Fruit fly (Drosophila melanogaster) whole organism, embryonic: ENCODE data around the gene Kal1.

ENCODE experiments used
- CG11456 ChIP-seq: fragments of 200-800 bp; sonication (Bioruptor generic); IDR thresholded peaks from 3 replicates; pipeline ENCODE4 v1.3.6; 2022; ENCODE audit warnings: missing biosample characterization, missing genetic modification characterization
- CG12219 ChIP-seq: fragments of 200-800 bp; sonication (Bioruptor generic); optimal IDR thresholded peaks from 3 replicates; lab custom pipeline; 2018; ENCODE audit warnings: missing biosample characterization, mild to moderate bottlenecking, missing genetic modification characterization
- CG14050 ChIP-seq: fragments of 200-800 bp; sonication (Bioruptor generic); IDR thresholded peaks from 3 replicates; pipeline ENCODE4 v1.3.6; 2022; ENCODE audit warnings: missing biosample characterization, missing genetic modification characterization
- CG17186 ChIP-seq: fragments of 200-800 bp; sonication (Bioruptor generic); optimal IDR thresholded peaks from 3 replicates; lab custom pipeline; 2017; ENCODE audit warnings: missing biosample characterization, missing genetic modification reagents, missing genetic modification characterization
- CG17328 ChIP-seq: fragments of 200-800 bp; sonication (Bioruptor generic); IDR thresholded peaks from 2 replicates; pipeline ENCODE4 v1.3.6; 2022; ENCODE audit warnings: missing biosample characterization, missing genetic modification characterization
- CG17829 ChIP-seq: fragments of 200-800 bp; optimal IDR thresholded peaks from 2 replicates; lab custom pipeline; 2019; ENCODE audit warnings: missing biosample characterization, mild to moderate bottlenecking, missing genetic modification characterization, moderate library complexity
- CG18599 ChIP-seq: fragments of 200-800 bp; sonication (Bioruptor generic); optimal IDR thresholded peaks from 3 replicates; lab custom pipeline; 2017; ENCODE audit warnings: missing biosample characterization, missing genetic modification characterization, mild to moderate bottlenecking, moderate library complexity, missing genetic modification reagents
- CG18619 ChIP-seq: fragments of 200-800 bp; sonication (Bioruptor generic); optimal IDR thresholded peaks from 3 replicates; lab custom pipeline; 2017; ENCODE audit warnings: missing biosample characterization, mild to moderate bottlenecking, missing genetic modification characterization
- CG2120 ChIP-seq: fragments of 200-800 bp; sonication (Bioruptor generic); optimal IDR thresholded peaks from 3 replicates; lab custom pipeline; 2016; ENCODE audit warnings: missing biosample characterization, missing genetic modification characterization
- CG31224 ChIP-seq: fragments of 200-800 bp; sonication (Bioruptor generic); IDR thresholded peaks from 2 replicates; pipeline ENCODE4 v1.3.6; 2022; ENCODE audit warnings: missing biosample characterization, missing genetic modification characterization
- CG33557 ChIP-seq: fragments of 200-800 bp; sonication (Bioruptor generic); optimal IDR thresholded peaks from 2 replicates; lab custom pipeline; 2019; ENCODE audit warnings: missing biosample characterization, mild to moderate bottlenecking, missing genetic modification characterization, moderate library complexity
- CG3847 ChIP-seq: fragments of 200-800 bp; sonication (Bioruptor generic); IDR thresholded peaks from 2 replicates; pipeline ENCODE4 v1.3.6; 2022; ENCODE audit warnings: missing biosample characterization, missing genetic modification characterization
- CG4282 ChIP-seq: fragments of 200-800 bp; sonication (Bioruptor generic); optimal IDR thresholded peaks from 2 replicates; lab custom pipeline; 2016; ENCODE audit warnings: missing biosample characterization, missing genetic modification characterization
- CG4328 ChIP-seq: fragments of 200-800 bp; sonication (Bioruptor generic); optimal IDR thresholded peaks from 3 replicates; lab custom pipeline; 2017; ENCODE audit warnings: missing biosample characterization, missing genetic modification reagents, missing genetic modification characterization
- CG6272 ChIP-seq: fragments of 200-800 bp; sonication (Bioruptor generic); IDR thresholded peaks from 2 replicates; pipeline ENCODE4 v1.3.6; 2022; ENCODE audit warnings: missing biosample characterization, missing genetic modification characterization
- CG7271 ChIP-seq: fragments of 200-800 bp; sonication (Bioruptor generic); optimal IDR thresholded peaks from 2 replicates; lab custom pipeline; 2018; ENCODE audit warnings: missing biosample characterization, mild to moderate bottlenecking, missing genetic modification characterization, moderate library complexity
- CG7963 ChIP-seq: fragments of 200-800 bp; sonication (Bioruptor generic); IDR thresholded peaks from 3 replicates; pipeline ENCODE4 v1.3.6; 2022; ENCODE audit warnings: missing biosample characterization, missing genetic modification characterization; ENCODE audit not compliant: partially characterized antibody
- CG9609 ChIP-seq: fragments of 200-800 bp; sonication (Bioruptor generic); optimal IDR thresholded peaks from 3 replicates; lab custom pipeline; 2016; ENCODE audit warnings: missing biosample characterization, missing genetic modification characterization
- D ChIP-seq, 2 experiments: fragments of 200-800 bp in 1 of 2; fragments of >200 bp in 1 of 2; sonication (Bioruptor generic) in 1 of 2; optimal IDR thresholded peaks; 2 replicates in 1 of 2; 3 replicates in 1 of 2; lab custom pipeline; 2017; ENCODE audit warnings: mild to moderate bottlenecking in 1 of 2, missing biosample characterization in 1 of 2, missing genetic modification characterization in 1 of 2, missing genetic modification reagents in 1 of 2
- GATAe ChIP-seq: fragments of 200-800 bp; sonication (Bioruptor generic); conservative IDR thresholded peaks from 2 replicates; pipeline ENCODE4 v1.3.6; 2022; ENCODE audit warnings: missing biosample characterization, missing genetic modification characterization
- Gug ChIP-seq: fragments of 200-800 bp; sonication (Bioruptor generic); IDR thresholded peaks from 4 replicates; pipeline ENCODE4 v1.3.6; 2022; ENCODE audit warnings: missing biosample characterization, missing genetic modification characterization
- H15 ChIP-seq: fragments of 200-800 bp; sonication (Bioruptor generic); IDR thresholded peaks from 3 replicates; pipeline ENCODE4 v1.3.6; 2022; ENCODE audit warnings: missing biosample characterization, missing genetic modification characterization
- Hr3 ChIP-seq: fragments of 200-800 bp; sonication (Bioruptor generic); optimal IDR thresholded peaks from 3 replicates; lab custom pipeline; 2016; ENCODE audit warnings: missing biosample characterization, missing genetic modification characterization
- MTF-1 ChIP-seq: fragments of 200-800 bp; sonication (Bioruptor generic); optimal IDR thresholded peaks from 2 replicates; lab custom pipeline; 2018; ENCODE audit warnings: missing biosample characterization, mild to moderate bottlenecking, missing genetic modification characterization, borderline replicate concordance
- NFAT ChIP-seq: fragments of 200-800 bp; sonication (Bioruptor generic); IDR thresholded peaks from 2 replicates; pipeline ENCODE4 v1.3.6; 2022; ENCODE audit warnings: missing biosample characterization, missing genetic modification characterization
- NK7.1 ChIP-seq: fragments of 200-800 bp; sonication (Bioruptor generic); optimal IDR thresholded peaks from 3 replicates; lab custom pipeline; 2016; ENCODE audit warnings: missing biosample characterization, missing genetic modification characterization
- Ravus ChIP-seq: fragments of 200-800 bp; sonication (Bioruptor generic); IDR thresholded peaks from 2 replicates; pipeline ENCODE4 v1.3.6; 2022; ENCODE audit warnings: missing biosample characterization, missing genetic modification characterization
- Rfx ChIP-seq: fragments of 200-800 bp; sonication (Bioruptor generic); IDR thresholded peaks from 2 replicates; pipeline ENCODE4 v1.3.6; 2022; ENCODE audit warnings: missing biosample characterization, missing genetic modification characterization
- Spps ChIP-seq: fragments of 200-800 bp; sonication (Bioruptor generic); optimal IDR thresholded peaks from 2 replicates; lab custom pipeline; 2018; ENCODE audit warnings: missing biosample characterization, mild to moderate bottlenecking, missing genetic modification characterization
- Vsx1 ChIP-seq: fragments of 200-800 bp; sonication (Bioruptor generic); optimal IDR thresholded peaks from 2 replicates; lab custom pipeline; 2017; ENCODE audit warnings: missing biosample characterization, mild to moderate bottlenecking, missing genetic modification characterization, missing genetic modification reagents
- da ChIP-seq: fragments of 200-800 bp; sonication (Bioruptor generic); optimal IDR thresholded peaks from 2 replicates; lab custom pipeline; 2016; ENCODE audit warnings: missing biosample characterization, missing genetic modification characterization
- disco-r ChIP-seq: fragments of 200-800 bp; sonication (Bioruptor generic); optimal IDR thresholded peaks from 2 replicates; lab custom pipeline; 2016; ENCODE audit warnings: missing biosample characterization, missing genetic modification characterization
- dmrt11E ChIP-seq: fragments of 200-800 bp; sonication (Bioruptor generic); optimal IDR thresholded peaks from 3 replicates; lab custom pipeline; 2018; ENCODE audit warnings: missing biosample characterization, mild to moderate bottlenecking, missing genetic modification characterization, moderate library complexity
- gce ChIP-seq: fragments of 200-800 bp; sonication (Bioruptor generic); IDR thresholded peaks from 3 replicates; pipeline ENCODE4 v1.3.6; 2022; ENCODE audit warnings: missing biosample characterization, missing genetic modification characterization
- hb ChIP-seq: fragments of 200-800 bp; sonication (Bioruptor generic); IDR thresholded peaks from 3 replicates; pipeline ENCODE4 v1.3.6; 2022; ENCODE audit warnings: missing biosample characterization, missing genetic modification characterization; ENCODE audit not compliant: partially characterized antibody
- hbn ChIP-seq: fragments of 200-800 bp; sonication (Bioruptor generic); IDR thresholded peaks from 2 replicates; pipeline ENCODE4 v1.3.6; 2022; ENCODE audit warnings: missing biosample characterization, missing genetic modification characterization; ENCODE audit not compliant: partially characterized antibody
- hkb ChIP-seq, 2 experiments: fragments of 200-800 bp in 1 of 2; fragments of >200 bp in 1 of 2; sonication (Bioruptor generic) in 1 of 2; IDR thresholded peaks in 1 of 2; optimal IDR thresholded peaks in 1 of 2; 2 replicates each; pipeline versions ENCODE4 v1.3.6 to Lab custom; 2017 to 2022; ENCODE audit warnings: missing biosample characterization in 1 of 2, missing genetic modification characterization in 1 of 2
- lbe ChIP-seq: fragments of 200-800 bp; sonication (Bioruptor generic); optimal IDR thresholded peaks from 2 replicates; lab custom pipeline; 2016; ENCODE audit warnings: missing biosample characterization, mild to moderate bottlenecking, missing genetic modification characterization
- lov ChIP-seq, 2 experiments: fragments of 200-800 bp in 1 of 2; fragments of >200 bp in 1 of 2; sonication (Bioruptor generic) in 1 of 2; IDR thresholded peaks in 1 of 2; optimal IDR thresholded peaks in 1 of 2; 2 replicates in 1 of 2; 3 replicates in 1 of 2; pipeline versions ENCODE4 v1.3.6 to Lab custom; 2017 to 2022; ENCODE audit warnings: missing biosample characterization in 1 of 2, missing genetic modification characterization in 1 of 2
- nmo ChIP-seq: fragments of 200-800 bp; sonication (Bioruptor generic); optimal IDR thresholded peaks from 2 replicates; lab custom pipeline; 2018; ENCODE audit warnings: missing biosample characterization, mild to moderate bottlenecking, missing genetic modification characterization, moderate library complexity
- phol ChIP-seq: fragments of 200-800 bp; sonication (Bioruptor generic); optimal IDR thresholded peaks from 3 replicates; lab custom pipeline; 2018; ENCODE audit warnings: missing biosample characterization, mild to moderate bottlenecking, missing genetic modification characterization, moderate library complexity
- schlank ChIP-seq: fragments of 200-800 bp; sonication (Bioruptor generic); optimal IDR thresholded peaks from 2 replicates; lab custom pipeline; 2018; ENCODE audit warnings: missing biosample characterization, mild to moderate bottlenecking, missing genetic modification characterization
- seq ChIP-seq: fragments of 200-800 bp; sonication (Bioruptor generic); IDR thresholded peaks from 2 replicates; pipeline ENCODE4 v1.3.6; 2022; ENCODE audit warnings: missing biosample characterization, missing genetic modification characterization
- slou ChIP-seq: fragments of 200-800 bp; sonication (Bioruptor generic); optimal IDR thresholded peaks from 3 replicates; lab custom pipeline; 2016; ENCODE audit warnings: missing biosample characterization, missing genetic modification characterization
- sug ChIP-seq: fragments of 200-800 bp; optimal IDR thresholded peaks from 2 replicates; lab custom pipeline; 2019; ENCODE audit warnings: missing biosample characterization, mild to moderate bottlenecking, missing genetic modification characterization, moderate library complexity
- tin ChIP-seq: fragments of 200-800 bp; sonication (Bioruptor generic); optimal IDR thresholded peaks from 3 replicates; lab custom pipeline; 2016; ENCODE audit warnings: missing biosample characterization, missing genetic modification characterization
- ttk ChIP-seq: fragments of 200-800 bp; sonication (Bioruptor generic); IDR thresholded peaks from 2 replicates; pipeline ENCODE4 v2.1.2; 2022; ENCODE audit warnings: missing biosample characterization, missing genetic modification characterization
- tx ChIP-seq: fragments of 200-800 bp; sonication (Bioruptor generic); optimal IDR thresholded peaks from 2 replicates; lab custom pipeline; 2016; ENCODE audit warnings: missing biosample characterization, missing genetic modification characterization
- vnd ChIP-seq: fragments of 200-800 bp; sonication (Bioruptor generic); IDR thresholded peaks from 3 replicates; pipeline ENCODE4 v1.3.6; 2022; ENCODE audit warnings: missing biosample characterization, missing genetic modification characterization; ENCODE audit not compliant: partially characterized antibody

Gene Kal1

DNA sequence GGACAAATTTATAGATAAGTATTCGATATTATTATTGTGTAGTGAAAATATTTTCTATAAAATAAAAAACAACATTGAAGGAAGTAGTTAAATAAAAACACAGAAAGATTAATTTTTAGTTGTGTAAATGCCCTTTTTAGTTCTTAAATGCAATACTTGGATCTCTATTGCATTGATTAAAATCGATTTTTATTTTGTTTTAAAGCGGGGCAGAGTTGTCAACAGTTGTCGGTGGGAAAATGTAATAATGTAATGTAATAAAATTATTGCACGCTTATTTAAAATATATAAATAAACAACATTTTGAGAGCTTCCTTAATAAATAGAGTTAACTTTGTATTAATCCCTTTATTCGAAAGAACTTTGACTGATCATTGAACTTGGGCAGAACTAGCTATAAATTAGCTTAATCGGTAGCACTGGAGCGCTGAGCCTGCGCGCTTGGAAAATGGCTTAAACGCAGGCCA is 22.4 kb downstream of the Kal1 start, which contains the start of gene Apc2 (continued):
- TF ChIP-seq CG33557 (GFP tag; lab: Kevin White, UChicago) (peak; percentile 26), ttk (peak; percentile 64), CG18599 (peak; percentile 24), CG11456 (GFP tag; lab: Robert Waterston, UW) (no peak), sug (tag; lab: Kevin White, UChicago) (peak; percentile 62), Rfx (GFP tag; lab: Robert Waterston, UW) (peak; percentile 65), dmrt11E (tag; lab: Kevin White, UChicago) (peak; percentile 64), MTF-1 (GFP tag; lab: Kevin White, UChicago) (no peak), NK7.1 (no peak), hkb (optimal IDR thresholded peaks at IDR 0.05; lab: Kevin White, UChicago) (no peak), hkb (GFP tag; IDR thresholded peaks at IDR 0.05; lab: Robert Waterston, UW) (peak; percentile 68), nmo (peak; percentile 77), vnd (GFP tag; lab: Robert Waterston, UW) (peak; percentile 47; the same call in 1 of the 3 replicates), CG14050 (GFP tag; lab: Robert Waterston, UW) (no peak), slou (GFP tag; lab: Kevin White, UChicago) (no peak), seq (no peak), CG17829 (tag; lab: Kevin White, UChicago) (peak; percentile 70), Vsx1 (GFP tag; lab: Kevin White, UChicago) (no peak), lbe (GFP tag; lab: Kevin White, UChicago) (peak; percentile 14), GATAe (GFP tag; lab: Robert Waterston, UW) (no peak), CG4282 (no peak), D (optimal IDR thresholded peaks at IDR 0.05; lab: Kevin White, UChicago) (no peak), D (GFP tag; optimal IDR thresholded peaks at IDR 0.05; lab: Kevin White, UChicago) (peak; percentile 16), CG6272 (GFP tag; lab: Robert Waterston, UW) (no peak), CG31224 (GFP tag; lab: Robert Waterston, UW) (peak; percentile 32; the same call in 1 of the 2 replicates), CG3847 (no peak), CG17186 (peak; percentile 52), da (GFP tag; lab: Kevin White, UChicago) (no peak), Hr3 (GFP tag; lab: Kevin White, UChicago) (peak; percentile 60), tx (GFP tag; lab: Kevin White, UChicago) (no peak), H15 (GFP tag; lab: Robert Waterston, UW) (no peak), hbn (GFP tag; lab: Robert Waterston, UW) (no peak; the same call in 1 of the 2 replicates), CG12219 (GFP tag; lab: Kevin White, UChicago) (peak; percentile 5), disco-r (no peak), CG4328 (GFP tag; lab: Kevin White, UChicago) (no peak), lov (optimal IDR thresholded peaks at IDR 0.05; lab: Kevin White, UChicago) (no peak), lov (GFP tag; IDR thresholded peaks at IDR 0.05; lab: Robert Waterston, UW) (no peak), CG17328 (GFP tag; lab: Robert Waterston, UW) (peak; percentile 60), Ravus (GFP tag; lab: Robert Waterston, UW) (no peak), Spps (peak; percentile 23), CG7271 (tag; lab: Kevin White, UChicago) (no peak), schlank (tag; lab: Kevin White, UChicago) (no peak), hb (GFP tag; lab: Robert Waterston, UW) (no peak), CG18619 (GFP tag; lab: Kevin White, UChicago) (peak; percentile 39), tin (GFP tag; lab: Kevin White, UChicago) (peak; percentile 56), CG7963 (GFP tag; lab: Robert Waterston, UW) (no peak), NFAT (peak; percentile 51; the same call in 1 of the 2 replicates), CG9609 (GFP tag; lab: Kevin White, UChicago) (no peak), gce (GFP tag; lab: Robert Waterston, UW) (0 out of 3 replicates have a peak, but pooled peaks have one; percentile 8), phol (tag; lab: Kevin White, UChicago) (peak; percentile 82), Gug (GFP tag; lab: Robert Waterston, UW) (0 out of 4 replicates have a peak, but pooled peaks have one; percentile 12), CG2120 (GFP tag; lab: Kevin White, UChicago) (peak; percentile 66)
